Fruit fly (Drosophila melanogaster): ENCODE data around the gene Eig71Ej.

DNA sequence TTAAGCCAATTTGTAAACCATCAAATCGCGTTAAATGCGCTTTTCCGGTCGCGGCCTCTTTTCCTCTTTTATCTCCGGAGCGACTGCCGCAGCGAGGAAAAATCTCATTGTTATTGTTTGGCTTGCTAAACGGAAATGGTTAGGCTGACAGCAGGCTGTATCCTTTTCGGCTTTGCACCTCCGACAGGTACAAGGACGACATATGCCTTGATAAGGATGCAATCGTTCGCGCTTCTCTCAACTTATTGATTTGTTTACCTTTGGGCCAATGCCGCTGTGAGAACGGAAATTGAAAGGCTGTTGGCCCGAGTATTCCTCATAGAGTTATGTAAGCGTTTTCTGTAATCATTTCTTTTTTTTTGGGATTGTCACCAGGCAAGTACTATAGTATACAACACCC, 22.3 kb downstream of the Eig71Ej start:
- TF ChIP-seq psq (optimal IDR thresholded peaks at IDR 0.05) (no peak), CG8478 (optimal IDR thresholded peaks at IDR 0.05) (no peak), EcR (GFP tag; optimal IDR thresholded peaks at IDR 0.05) (no peak), usp (GFP tag; optimal IDR thresholded peaks at IDR 0.05) (no peak)
